Fruit fly (Drosophila melanogaster) whole organism, wandering third instar larva: ENCODE results near the gene mRpL23.

Experiments used
- Dfd ChIP-seq: fragments of >200 bp; optimal IDR thresholded peaks from 2 replicates; lab custom pipeline; 2017; ENCODE audit warnings: missing biosample characterization, missing genetic modification characterization
- Dif ChIP-seq: fragments of 200-275, 200-300 bp; sonication (Bioruptor generic); optimal IDR thresholded peaks from 2 replicates; lab custom pipeline; 2018; ENCODE audit warnings: missing biosample characterization, missing genetic modification characterization; ENCODE audit not compliant: partially characterized antibody
- GATAd ChIP-seq: sonication (Bioruptor generic); optimal IDR thresholded peaks from 2 replicates; lab custom pipeline; 2016; ENCODE audit warnings: missing biosample characterization, missing genetic modification characterization
- HLH106 ChIP-seq: fragments of 200-800 bp; optimal IDR thresholded peaks from 3 replicates; lab custom pipeline; 2019; ENCODE audit warnings: missing biosample characterization, mild to moderate bottlenecking, missing genetic modification characterization, moderate library complexity
- Hnf4 ChIP-seq: fragments of 200-800 bp; sonication (Bioruptor generic); optimal IDR thresholded peaks from 2 replicates; lab custom pipeline; 2016; ENCODE audit warnings: missing biosample characterization, mild to moderate bottlenecking, missing genetic modification characterization
- Hr78 ChIP-seq: fragments of >200 bp; optimal IDR thresholded peaks from 2 replicates; lab custom pipeline; 2017; ENCODE audit warnings: missing biosample characterization, missing genetic modification characterization
- Hr83 ChIP-seq: fragments of 200-300 bp; sonication (Bioruptor generic); optimal IDR thresholded peaks from 2 replicates; lab custom pipeline; 2016; ENCODE audit warnings: missing biosample characterization, mild to moderate bottlenecking, missing genetic modification characterization, moderate library complexity; ENCODE audit not compliant: poor library complexity, severe bottlenecking
- Jra ChIP-seq: sonication (Bioruptor generic); optimal IDR thresholded peaks from 2 replicates; lab custom pipeline; 2016; ENCODE audit warnings: missing biosample characterization, missing genetic modification characterization
- Mio ChIP-seq: sonication (Bioruptor generic); optimal IDR thresholded peaks from 2 replicates; lab custom pipeline; 2016; ENCODE audit warnings: missing biosample characterization, missing genetic modification characterization
- Myc ChIP-seq: fragments of >200 bp; optimal IDR thresholded peaks from 2 replicates; lab custom pipeline; 2017
- N ChIP-seq: fragments of >200 bp; optimal IDR thresholded peaks from 2 replicates; lab custom pipeline; 2018; ENCODE audit warnings: missing biosample characterization, missing external identifiers, missing genetic modification characterization
- OdsH ChIP-seq: fragments of 200-800 bp; sonication (Bioruptor generic); optimal IDR thresholded peaks from 2 replicates; lab custom pipeline; 2016; ENCODE audit warnings: missing biosample characterization, mild to moderate bottlenecking, missing genetic modification characterization
- Rel ChIP-seq, 2 experiments: fragments of 200-800 bp; sonication (Bioruptor generic) in 1 of 2; optimal IDR thresholded peaks; 2 replicates in 1 of 2; 3 replicates in 1 of 2; lab custom pipeline; 2016 to 2019; ENCODE audit warnings: mild to moderate bottlenecking in 2 of 2, missing biosample characterization in 2 of 2, missing genetic modification characterization in 2 of 2, moderate library complexity in 1 of 2
- Sp1 ChIP-seq: fragments of 200-800 bp; sonication (Bioruptor generic); optimal IDR thresholded peaks from 3 replicates; lab custom pipeline; 2019; ENCODE audit warnings: missing biosample characterization, mild to moderate bottlenecking, missing genetic modification characterization, moderate library complexity
- Vsx2 ChIP-seq: fragments of 200-300, 225-300 bp; sonication (Bioruptor generic); optimal IDR thresholded peaks from 2 replicates; lab custom pipeline; 2018; ENCODE audit warnings: missing biosample characterization, missing genetic modification characterization; ENCODE audit not compliant: partially characterized antibody
- br ChIP-seq: fragments of 200-800 bp; sonication (Bioruptor generic); optimal IDR thresholded peaks from 2 replicates; lab custom pipeline; 2016; ENCODE audit warnings: missing biosample characterization, missing genetic modification characterization
- brk ChIP-seq: fragments of 200-800 bp; sonication (Bioruptor generic); optimal IDR thresholded peaks from 2 replicates; lab custom pipeline; 2016; ENCODE audit warnings: missing biosample characterization, mild to moderate bottlenecking, missing genetic modification characterization
- dl ChIP-seq, 2 experiments: fragments of 175-275, 200-275 bp in 1 of 2; fragments of 200-275 bp in 1 of 2; sonication (Bioruptor generic); optimal IDR thresholded peaks; lab custom pipeline; 2018; ENCODE audit warnings: mild to moderate bottlenecking in 2 of 2, missing biosample characterization in 2 of 2, missing genetic modification characterization in 2 of 2, moderate library complexity in 2 of 2; ENCODE audit not compliant: partially characterized antibody in 2 of 2, insufficient read depth in 1 of 2
- dmrt93B ChIP-seq: fragments of 200-800 bp; sonication (Bioruptor generic); optimal IDR thresholded peaks from 2 replicates; lab custom pipeline; 2018; ENCODE audit warnings: missing biosample characterization, mild to moderate bottlenecking, missing genetic modification characterization
- dsf ChIP-seq: sonication (Bioruptor generic); optimal IDR thresholded peaks from 2 replicates; lab custom pipeline; 2016; ENCODE audit warnings: missing biosample characterization, missing genetic modification characterization, borderline replicate concordance
- ey ChIP-seq: fragments of 200-800 bp; sonication (Bioruptor generic); optimal IDR thresholded peaks from 2 replicates; lab custom pipeline; 2016; ENCODE audit warnings: missing biosample characterization, missing genetic modification characterization
- foxo ChIP-seq, 2 experiments: fragments of 200-800 bp; sonication (Bioruptor generic); optimal IDR thresholded peaks; 2 replicates in 1 of 2; 3 replicates in 1 of 2; lab custom pipeline; 2016 to 2017; ENCODE audit warnings: missing biosample characterization in 2 of 2, missing genetic modification characterization in 2 of 2
- fru ChIP-seq: fragments of 200-800 bp; sonication (Bioruptor generic); optimal IDR thresholded peaks from 3 replicates; lab custom pipeline; 2016; ENCODE audit warnings: missing biosample characterization, mild to moderate bottlenecking, missing genetic modification characterization
- h ChIP-seq: fragments of 200-800 bp; sonication (Bioruptor generic); optimal IDR thresholded peaks from 3 replicates; lab custom pipeline; 2016; ENCODE audit warnings: missing biosample characterization, mild to moderate bottlenecking, missing genetic modification characterization
- jim ChIP-seq: fragments of 175-275, 200-325 bp; sonication (Bioruptor generic); optimal IDR thresholded peaks from 2 replicates; lab custom pipeline; 2016; ENCODE audit warnings: missing biosample characterization, mild to moderate bottlenecking, missing genetic modification characterization
- lola ChIP-seq: fragments of >200 bp; optimal IDR thresholded peaks from 2 replicates; lab custom pipeline; 2017; ENCODE audit warnings: missing biosample characterization, missing genetic modification characterization
- pan ChIP-seq: fragments of >200 bp; optimal IDR thresholded peaks from 2 replicates; lab custom pipeline; 2017
- psq ChIP-seq: fragments of 200-800 bp; sonication (Bioruptor generic); optimal IDR thresholded peaks from 3 replicates; lab custom pipeline; 2017; ENCODE audit warnings: missing biosample characterization, mild to moderate bottlenecking, missing genetic modification characterization, moderate library complexity
- rgr ChIP-seq: fragments of 200-800 bp; sonication (Bioruptor generic); optimal IDR thresholded peaks from 3 replicates; lab custom pipeline; 2016; ENCODE audit warnings: missing biosample characterization, mild to moderate bottlenecking, missing genetic modification characterization
- sv ChIP-seq: fragments of 200-800 bp; sonication (Bioruptor generic); optimal IDR thresholded peaks from 3 replicates; lab custom pipeline; 2016; ENCODE audit warnings: missing biosample characterization, missing genetic modification characterization
- usp ChIP-seq: fragments of >200 bp; optimal IDR thresholded peaks from 2 replicates; lab custom pipeline; 2017; ENCODE audit warnings: missing biosample characterization, missing genetic modification characterization
- woc ChIP-seq: sonication (Bioruptor generic); optimal IDR thresholded peaks from 2 replicates; lab custom pipeline; 2016; ENCODE audit warnings: missing biosample characterization, mild to moderate bottlenecking, missing genetic modification characterization

The mRpL23 gene

dm6 chr3L:2397571-2398187 lies 24.2 kb upstream of the mRpL23 start:
- TF ChIP-seq Rel (GFP tag; optimal IDR thresholded peaks at IDR 0.05; lab: Kevin White, UChicago) (no peak), Rel (tag; optimal IDR thresholded peaks at IDR 0.05; lab: Kevin White, UChicago) (no peak), dsf (GFP tag; lab: Kevin White, UChicago) (no peak), dl (GFP tag; optimal IDR thresholded peaks at IDR 0.05; lab: Kevin White, UChicago; ENCODE audit: insufficient read depth in 1 of 2, partially characterized antibody in 2 of 2) (no peak), lola (no peak), rgr (GFP tag; lab: Kevin White, UChicago) (no peak), sv (GFP tag; lab: Kevin White, UChicago) (no peak), jim (GFP tag; lab: Kevin White, UChicago) (no peak), brk (GFP tag; lab: Kevin White, UChicago) (no peak), Myc (lab: Kevin White, UChicago) (no peak), woc (GFP tag; lab: Kevin White, UChicago) (no peak)

dm6 chr3L:2392745-2393435 lies 19.4 kb upstream of the mRpL23 start:
- no peak for TF ChIP-seq woc (GFP tag; lab: Kevin White, UChicago)
- TF ChIP-seq Jra (GFP tag; lab: Kevin White, UChicago) = no peak
- no peak for TF ChIP-seq dsf (GFP tag; lab: Kevin White, UChicago)
- TF ChIP-seq Hr78 (GFP tag; lab: Kevin White, UChicago) = no peak
- no peak for TF ChIP-seq GATAd (GFP tag; lab: Kevin White, UChicago)
- TF ChIP-seq br (GFP tag; lab: Kevin White, UChicago) = no peak
- TF ChIP-seq N (GFP tag; lab: Kevin White, UChicago) = no peak
- no peak for TF ChIP-seq brk (GFP tag; lab: Kevin White, UChicago)
- no peak for TF ChIP-seq HLH106 (tag; lab: Kevin White, UChicago)
- TF ChIP-seq lola = no peak
- no peak for TF ChIP-seq Hr83 (GFP tag; lab: Kevin White, UChicago)
- no peak for TF ChIP-seq Dfd

dm6 chr3L:2390889-2391288 lies 17.4 kb upstream of the mRpL23 start, which contains the start of the genes CG32298 and CG32299:
Gene CG32298 (minus strand): TSS chr3L:2390989.
Gene CG32299 (minus strand): TSS chr3L:2390989.
- no peak for TF ChIP-seq Sp1 (GFP tag; lab: Kevin White, UChicago)
- no peak for TF ChIP-seq psq (GFP tag; lab: Kevin White, UChicago)

- no peak for TF ChIP-seq usp (GFP tag; lab: Kevin White, UChicago)
- TF ChIP-seq Sp1 (GFP tag; lab: Kevin White, UChicago) = no peak
- no peak for TF ChIP-seq Jra (GFP tag; lab: Kevin White, UChicago)
These were observed 15.3 kb upstream of the mRpL23 start, which contains the start of gene Mzt1 for dm6 chr3L:2388683-2389315. Gene Mzt1 (plus strand): TSS chr3L:2389265.

- TF ChIP-seq Vsx2 (GFP tag; lab: Kevin White, UChicago) = no peak
- TF ChIP-seq Dif = peak; percentile 20
- TF ChIP-seq Hr83 (GFP tag; lab: Kevin White, UChicago) = peak; percentile 1
- no peak for TF ChIP-seq ey
- TF ChIP-seq Hnf4 (GFP tag; lab: Kevin White, UChicago) = peak; percentile 13
- peak; percentile 42 for TF ChIP-seq h
- TF ChIP-seq, all 38 proteins: peak for 4
These were observed 14.3 kb upstream of the mRpL23 start for dm6 chr3L:2387816-2388215.

- TF ChIP-seq pan (lab: Kevin White, UChicago) (no peak), brk (GFP tag; lab: Kevin White, UChicago) (peak; percentile 44), OdsH (GFP tag; lab: Kevin White, UChicago) (peak; percentile 53), woc (GFP tag; lab: Kevin White, UChicago) (peak; percentile 48), Myc (lab: Kevin White, UChicago) (no peak), br (GFP tag; lab: Kevin White, UChicago) (peak; percentile 68), psq (GFP tag; lab: Kevin White, UChicago) (peak; percentile 34), Hnf4 (GFP tag; lab: Kevin White, UChicago) (peak; percentile 48), ey (peak; percentile 64), Jra (GFP tag; lab: Kevin White, UChicago) (no peak), foxo (GFP tag; optimal IDR thresholded peaks at IDR 0.05; lab: Kevin White, UChicago) (peak in 1 of 2 experiments; percentile 71), fru (GFP tag; lab: Kevin White, UChicago) (peak; percentile 71), Sp1 (GFP tag; lab: Kevin White, UChicago) (peak; percentile 35), dmrt93B (GFP tag; lab: Kevin White, UChicago) (no peak), HLH106 (tag; lab: Kevin White, UChicago) (peak; percentile 47), rgr (GFP tag; lab: Kevin White, UChicago) (peak; percentile 56), h (peak; percentile 87), Mio (no peak), usp (GFP tag; lab: Kevin White, UChicago) (no peak)
These were observed 12.9 kb upstream of the mRpL23 start for dm6 chr3L:2386433-2386832.
